Fruit fly (Drosophila melanogaster) whole organism, embryonic: Measurements from ENCODE around the gene CG42540.
A peak's percentile ranks its signal among the peaks of the same experiment; 100 is the strongest.

Source experiments
- Antp ChIP-seq: fragments of 200-800 bp; sonication (Bioruptor generic); optimal IDR thresholded peaks from 3 replicates; lab custom pipeline; 2016; ENCODE audit warnings: missing biosample characterization, missing genetic modification characterization
- B-H2 ChIP-seq: fragments of 200-800 bp; sonication (Bioruptor generic); optimal IDR thresholded peaks from 2 replicates; lab custom pipeline; 2018; ENCODE audit warnings: missing biosample characterization, mild to moderate bottlenecking, missing genetic modification characterization
- CG10209 ChIP-seq: fragments of 200-800 bp; sonication (Bioruptor generic); optimal IDR thresholded peaks from 3 replicates; lab custom pipeline; 2017; ENCODE audit warnings: missing biosample characterization, mild to moderate bottlenecking, missing genetic modification characterization, missing genetic modification reagents
- CG12744 ChIP-seq: fragments of 200-800 bp; sonication (Bioruptor generic); optimal IDR thresholded peaks from 2 replicates; lab custom pipeline; 2016; ENCODE audit warnings: missing biosample characterization, missing genetic modification characterization
- CG13894 ChIP-seq: fragments of 200-800 bp; sonication (Bioruptor generic); optimal IDR thresholded peaks from 3 replicates; lab custom pipeline; 2018; ENCODE audit warnings: missing biosample characterization, mild to moderate bottlenecking, missing genetic modification characterization, moderate library complexity
- CG16779 ChIP-seq: fragments of 200-800 bp; sonication (Bioruptor generic); IDR thresholded peaks from 2 replicates; pipeline ENCODE4 v1.3.6; 2022; ENCODE audit warnings: missing biosample characterization, missing genetic modification characterization
- CG17361 ChIP-seq: fragments of 200-800 bp; sonication (Bioruptor generic); IDR thresholded peaks from 3 replicates; pipeline ENCODE4 v1.3.6; 2022; ENCODE audit warnings: missing biosample characterization, missing genetic modification characterization
- CG18599 ChIP-seq: fragments of 200-800 bp; sonication (Bioruptor generic); optimal IDR thresholded peaks from 3 replicates; lab custom pipeline; 2017; ENCODE audit warnings: missing biosample characterization, missing genetic modification characterization, mild to moderate bottlenecking, moderate library complexity, missing genetic modification reagents
- CG18619 ChIP-seq: fragments of 200-800 bp; sonication (Bioruptor generic); optimal IDR thresholded peaks from 3 replicates; lab custom pipeline; 2017; ENCODE audit warnings: missing biosample characterization, mild to moderate bottlenecking, missing genetic modification characterization
- CG2712 ChIP-seq: fragments of 200-800 bp; optimal IDR thresholded peaks from 3 replicates; lab custom pipeline; 2019; ENCODE audit warnings: missing biosample characterization, mild to moderate bottlenecking, missing genetic modification characterization, moderate library complexity
- CG31365 ChIP-seq: fragments of 200-800 bp; sonication (Bioruptor generic); optimal IDR thresholded peaks from 2 replicates; lab custom pipeline; 2018; ENCODE audit warnings: missing biosample characterization, mild to moderate bottlenecking, missing genetic modification characterization
- CG4328 ChIP-seq: fragments of 200-800 bp; sonication (Bioruptor generic); optimal IDR thresholded peaks from 3 replicates; lab custom pipeline; 2017; ENCODE audit warnings: missing biosample characterization, missing genetic modification reagents, missing genetic modification characterization
- CG5245 ChIP-seq: fragments of 200-800 bp; sonication (Bioruptor generic); optimal IDR thresholded peaks from 3 replicates; lab custom pipeline; 2016; ENCODE audit warnings: missing biosample characterization, missing genetic modification characterization
- CG7963 ChIP-seq: fragments of 200-800 bp; sonication (Bioruptor generic); IDR thresholded peaks from 3 replicates; pipeline ENCODE4 v1.3.6; 2022; ENCODE audit warnings: missing biosample characterization, missing genetic modification characterization; ENCODE audit not compliant: partially characterized antibody
- CG8089 ChIP-seq: fragments of 200-800 bp; sonication (Bioruptor generic); optimal IDR thresholded peaks from 3 replicates; lab custom pipeline; 2016; ENCODE audit warnings: missing biosample characterization, missing genetic modification characterization
- CG9876 ChIP-seq: fragments of 200-800 bp; sonication (Bioruptor generic); optimal IDR thresholded peaks from 2 replicates; lab custom pipeline; 2016; ENCODE audit warnings: missing biosample characterization, missing genetic modification characterization
- D ChIP-seq, 2 experiments: fragments of 200-800 bp in 1 of 2; fragments of >200 bp in 1 of 2; sonication (Bioruptor generic) in 1 of 2; optimal IDR thresholded peaks; 2 replicates in 1 of 2; 3 replicates in 1 of 2; lab custom pipeline; 2017; ENCODE audit warnings: mild to moderate bottlenecking in 1 of 2, missing biosample characterization in 1 of 2, missing genetic modification characterization in 1 of 2, missing genetic modification reagents in 1 of 2
- Fer1 ChIP-seq: fragments of 200-800 bp; sonication (Bioruptor generic); optimal IDR thresholded peaks from 2 replicates; lab custom pipeline; 2017; ENCODE audit warnings: missing biosample characterization, mild to moderate bottlenecking, missing genetic modification characterization
- Gsc ChIP-seq: fragments of 200-800 bp; sonication (Bioruptor generic); IDR thresholded peaks from 2 replicates; pipeline ENCODE4 v1.3.6; 2022; ENCODE audit warnings: missing biosample characterization, missing genetic modification characterization
- Mad ChIP-seq: fragments of 200-800 bp; sonication (Bioruptor generic); optimal IDR thresholded peaks from 2 replicates; lab custom pipeline; 2016; ENCODE audit warnings: missing biosample characterization, missing genetic modification characterization
- Myb ChIP-seq: fragments of 200-800 bp; sonication (Bioruptor generic); optimal IDR thresholded peaks from 2 replicates; lab custom pipeline; 2016; ENCODE audit warnings: missing biosample characterization, missing genetic modification characterization
- Vsx1 ChIP-seq: fragments of 200-800 bp; sonication (Bioruptor generic); optimal IDR thresholded peaks from 2 replicates; lab custom pipeline; 2017; ENCODE audit warnings: missing biosample characterization, mild to moderate bottlenecking, missing genetic modification characterization, missing genetic modification reagents
- ac ChIP-seq: fragments of 200-800 bp; sonication (Bioruptor generic); optimal IDR thresholded peaks from 3 replicates; lab custom pipeline; 2017; ENCODE audit warnings: missing biosample characterization, mild to moderate bottlenecking, missing genetic modification characterization
- amos ChIP-seq: fragments of 200-800 bp; sonication (Bioruptor generic); IDR thresholded peaks from 2 replicates; pipeline ENCODE4 v1.3.6; 2022; ENCODE audit warnings: missing biosample characterization, missing genetic modification characterization; ENCODE audit not compliant: partially characterized antibody
- ato ChIP-seq: fragments of 200-800 bp; sonication (Bioruptor generic); IDR thresholded peaks from 2 replicates; pipeline ENCODE4 v1.3.6; 2022; ENCODE audit warnings: missing biosample characterization, missing genetic modification characterization; ENCODE audit not compliant: partially characterized antibody
- bsh ChIP-seq, 2 experiments: fragments of 200-800 bp; sonication (Bioruptor generic); optimal IDR thresholded peaks; 2 replicates each; lab custom pipeline; 2017 to 2018; ENCODE audit warnings: mild to moderate bottlenecking in 2 of 2, missing biosample characterization in 2 of 2, missing genetic modification characterization in 2 of 2, moderate library complexity in 1 of 2
- chn ChIP-seq: fragments of 200-800 bp; sonication (Bioruptor generic); optimal IDR thresholded peaks from 2 replicates; lab custom pipeline; 2016; ENCODE audit warnings: missing biosample characterization, missing genetic modification characterization
- crc ChIP-seq: fragments of 200-800 bp; sonication (Bioruptor generic); optimal IDR thresholded peaks from 2 replicates; lab custom pipeline; 2016; ENCODE audit warnings: missing biosample characterization, missing genetic modification characterization
- dmrt99B ChIP-seq: fragments of 200-800 bp; sonication (Bioruptor generic); optimal IDR thresholded peaks from 2 replicates; lab custom pipeline; 2018; ENCODE audit warnings: missing biosample characterization, mild to moderate bottlenecking, missing genetic modification characterization, moderate library complexity
- exex ChIP-seq: fragments of 200-800 bp; sonication (Bioruptor generic); optimal IDR thresholded peaks from 4 replicates; lab custom pipeline; 2018; ENCODE audit warnings: missing biosample characterization, mild to moderate bottlenecking, missing genetic modification characterization, moderate library complexity
- fd102C ChIP-seq: fragments of 200-800 bp; sonication (Bioruptor generic); optimal IDR thresholded peaks from 2 replicates; lab custom pipeline; 2018; ENCODE audit warnings: missing biosample characterization, mild to moderate bottlenecking, missing genetic modification characterization, moderate library complexity
- gcm ChIP-seq: fragments of 200-800 bp; sonication (Bioruptor generic); optimal IDR thresholded peaks from 2 replicates; lab custom pipeline; 2019; ENCODE audit warnings: missing biosample characterization, mild to moderate bottlenecking, missing genetic modification characterization, moderate library complexity
- ham ChIP-seq: fragments of 200-800 bp; sonication (Bioruptor generic); IDR thresholded peaks from 2 replicates; pipeline ENCODE4 v1.3.6; 2022; ENCODE audit warnings: missing biosample characterization, missing genetic modification characterization
- kay ChIP-seq: fragments of 200-800 bp; sonication (Bioruptor generic); optimal IDR thresholded peaks from 2 replicates; lab custom pipeline; 2016; ENCODE audit warnings: missing biosample characterization, missing genetic modification characterization
- lilli ChIP-seq: fragments of 200-800 bp; sonication (Bioruptor generic); optimal IDR thresholded peaks from 3 replicates; lab custom pipeline; 2016; ENCODE audit warnings: missing biosample characterization, missing genetic modification characterization
- lov ChIP-seq, 2 experiments: fragments of 200-800 bp in 1 of 2; fragments of >200 bp in 1 of 2; sonication (Bioruptor generic) in 1 of 2; IDR thresholded peaks in 1 of 2; optimal IDR thresholded peaks in 1 of 2; 2 replicates in 1 of 2; 3 replicates in 1 of 2; pipeline versions ENCODE4 v1.3.6 to Lab custom; 2017 to 2022; ENCODE audit warnings: missing biosample characterization in 1 of 2, missing genetic modification characterization in 1 of 2
- nerfin-2 ChIP-seq: fragments of 200-800 bp; sonication (Bioruptor generic); IDR thresholded peaks from 2 replicates; pipeline ENCODE4 v1.3.6; 2022; ENCODE audit warnings: missing biosample characterization, missing genetic modification characterization; ENCODE audit not compliant: partially characterized antibody
- pan ChIP-seq, 4 experiments: fragments of >200 bp in 3 of 4; fragments of 200-800 bp in 1 of 4; sonication (Bioruptor generic) in 1 of 4; optimal IDR thresholded peaks in 3 of 4; IDR thresholded peaks in 1 of 4; 2 replicates each; pipeline versions ENCODE4 v1.3.6 to Lab custom; 2017 to 2022; ENCODE audit warnings: missing biosample characterization in 2 of 4, missing genetic modification characterization in 2 of 4, mixed read lengths in 1 of 4
- ranshi ChIP-seq: fragments of 200-800 bp; sonication (Bioruptor generic); IDR thresholded peaks from 2 replicates; pipeline ENCODE4 v1.3.6; 2022; ENCODE audit warnings: missing biosample characterization, missing genetic modification characterization
- schlank ChIP-seq: fragments of 200-800 bp; sonication (Bioruptor generic); optimal IDR thresholded peaks from 2 replicates; lab custom pipeline; 2018; ENCODE audit warnings: missing biosample characterization, mild to moderate bottlenecking, missing genetic modification characterization
- scrt ChIP-seq: fragments of 200-800 bp; sonication (Bioruptor generic); optimal IDR thresholded peaks from 2 replicates; lab custom pipeline; 2018; ENCODE audit warnings: missing biosample characterization, mild to moderate bottlenecking, missing genetic modification characterization, moderate library complexity
- sens ChIP-seq: fragments of 200-800 bp; sonication (Bioruptor generic); peaks from one replicate; lab custom pipeline; 2016; ENCODE audit warnings: missing biosample characterization, missing genetic modification characterization
- sens-2 ChIP-seq: fragments of 200-800 bp; sonication (Bioruptor generic); IDR thresholded peaks from 2 replicates; pipeline ENCODE4 v1.3.6; 2022; ENCODE audit warnings: missing biosample characterization, missing genetic modification characterization
- sna ChIP-seq: fragments of 200-800 bp; sonication (Bioruptor generic); IDR thresholded peaks from 2 replicates; pipeline ENCODE4 v1.3.6; 2022; ENCODE audit warnings: missing biosample characterization, missing genetic modification characterization; ENCODE audit not compliant: partially characterized antibody
- tio ChIP-seq: fragments of 200-800 bp; sonication (Bioruptor generic); optimal IDR thresholded peaks from 2 replicates; lab custom pipeline; 2017; ENCODE audit warnings: missing biosample characterization, missing genetic modification characterization, inconsistent platforms
- trem ChIP-seq: fragments of 200-800 bp; optimal IDR thresholded peaks from 3 replicates; lab custom pipeline; 2019; ENCODE audit warnings: missing biosample characterization, mild to moderate bottlenecking, missing genetic modification characterization, moderate library complexity
- usp ChIP-seq: fragments of >200 bp; optimal IDR thresholded peaks from 2 replicates; lab custom pipeline; 2017; ENCODE audit warnings: missing biosample characterization, missing genetic modification characterization
- zen ChIP-seq: fragments of 200-800 bp; sonication (Bioruptor generic); optimal IDR thresholded peaks from 3 replicates; lab custom pipeline; 2018; ENCODE audit warnings: missing biosample characterization, mild to moderate bottlenecking, missing genetic modification characterization, moderate library complexity

Gene CG42540

dm6 chr3L:4613083-4613482, 57.2 kb downstream of the CG42540 start (continued):
- peak; percentile 87 for TF ChIP-seq ac (GFP tag; lab: Kevin White, UChicago)
- peak; percentile 90 for TF ChIP-seq CG18619
- TF ChIP-seq lilli (GFP tag; lab: Kevin White, UChicago), result peak; percentile 87
- peak; percentile 92 for TF ChIP-seq ranshi (GFP tag; lab: Robert Waterston, UW)
- peak; percentile 24 to 93 for TF ChIP-seq bsh (GFP tag; optimal IDR thresholded peaks at IDR 0.05; lab: Kevin White, UChicago)
- peak; percentile 95 for TF ChIP-seq CG17361 (GFP tag; lab: Robert Waterston, UW)
- peak in 1 of 2 experiments; percentile 55 for TF ChIP-seq pan (optimal IDR thresholded peaks at IDR 0.05; lab: Kevin White, UChicago)
- TF ChIP-seq pan (GFP tag; optimal IDR thresholded peaks at IDR 0.05 in 1 of 2, IDR thresholded peaks at IDR 0.05 in 1 of 2), result peak in 1 of 2 experiments; percentile 97
- peak; percentile 39 for TF ChIP-seq Myb
- TF ChIP-seq CG18599, result peak; percentile 95
- peak; percentile 78 for TF ChIP-seq fd102C (GFP tag; lab: Kevin White, UChicago)
- TF ChIP-seq gcm (GFP tag; lab: Kevin White, UChicago), result peak; percentile 90
- TF ChIP-seq zen (tag; lab: Kevin White, UChicago), result peak; percentile 94
- peak; percentile 70 for TF ChIP-seq CG9876 (GFP tag; lab: Kevin White, UChicago)
- TF ChIP-seq sens, result peak; percentile 99
- peak; percentile 91 for TF ChIP-seq kay (GFP tag; lab: Kevin White, UChicago)
- peak; percentile 97 for TF ChIP-seq CG2712 (tag; lab: Kevin White, UChicago)
- TF ChIP-seq Antp (GFP tag; lab: Kevin White, UChicago), result peak; percentile 67
- TF ChIP-seq CG5245 (GFP tag; lab: Kevin White, UChicago), result peak; percentile 95
- peak; percentile 85 for TF ChIP-seq CG8089 (GFP tag; lab: Kevin White, UChicago)
- TF ChIP-seq sna (GFP tag; lab: Robert Waterston, UW), result no peak
- peak; percentile 94 for TF ChIP-seq Fer1 (GFP tag; lab: Kevin White, UChicago)
- TF ChIP-seq chn (GFP tag; lab: Kevin White, UChicago), result peak; percentile 89
- peak; percentile 97 for TF ChIP-seq dmrt99B (tag; lab: Kevin White, UChicago)
- peak; percentile 85 for TF ChIP-seq CG31365 (tag; lab: Kevin White, UChicago)
- TF ChIP-seq CG4328 (GFP tag; lab: Kevin White, UChicago), result peak; percentile 56
- TF ChIP-seq schlank, result peak; percentile 20
- TF ChIP-seq usp (GFP tag; lab: Kevin White, UChicago), result no peak
- TF ChIP-seq crc, result peak; percentile 79
- peak; percentile 13 for TF ChIP-seq B-H2 (GFP tag; lab: Kevin White, UChicago)
- TF ChIP-seq Gsc, result peak; percentile 56
- TF ChIP-seq lov (optimal IDR thresholded peaks at IDR 0.05; lab: Kevin White, UChicago), result no peak
- TF ChIP-seq lov (GFP tag; IDR thresholded peaks at IDR 0.05; lab: Robert Waterston, UW), result peak; percentile 90
- TF ChIP-seq CG10209 (GFP tag; lab: Kevin White, UChicago), result peak; percentile 94
- no peak for TF ChIP-seq CG7963 (GFP tag; lab: Robert Waterston, UW)
- peak; percentile 81 for TF ChIP-seq CG12744 (GFP tag; lab: Kevin White, UChicago)
- TF ChIP-seq tio (GFP tag; lab: Kevin White, UChicago), result peak; percentile 87
- TF ChIP-seq nerfin-2 (GFP tag; lab: Robert Waterston, UW), result no peak
- TF ChIP-seq amos (GFP tag; lab: Robert Waterston, UW), result no peak
- TF ChIP-seq D (optimal IDR thresholded peaks at IDR 0.05; lab: Kevin White, UChicago), result no peak
- peak; percentile 95 for TF ChIP-seq D (GFP tag; optimal IDR thresholded peaks at IDR 0.05; lab: Kevin White, UChicago)
- TF ChIP-seq exex (tag; lab: Kevin White, UChicago), result peak; percentile 57
- TF ChIP-seq scrt (GFP tag; lab: Kevin White, UChicago), result peak; percentile 90
- peak; percentile 70 for TF ChIP-seq CG13894 (tag; lab: Kevin White, UChicago)
- peak; percentile 79 for TF ChIP-seq sens-2
- TF ChIP-seq ato (GFP tag; lab: Robert Waterston, UW), result no peak
- TF ChIP-seq CG16779 (GFP tag; lab: Robert Waterston, UW), result peak; percentile 50; the same call in 1 of the 2 replicates
- peak; percentile 91 for TF ChIP-seq Mad (GFP tag; lab: Kevin White, UChicago)
- TF ChIP-seq Vsx1, result peak; percentile 84
- TF ChIP-seq trem (tag; lab: Kevin White, UChicago), result peak; percentile 90
- TF ChIP-seq ham, result no peak
